Fruit fly (Drosophila melanogaster) Kc167 (cell line): ENCODE results near the gene Rsod.

ENCODE experiments used
- Myc ChIP-seq: fragments of >200 bp; optimal IDR thresholded peaks from 2 replicates; lab custom pipeline; 2017; ENCODE audit warnings: missing external identifiers
- Sin3A ChIP-seq: fragments of >200 bp; optimal IDR thresholded peaks from 2 replicates; lab custom pipeline; 2018; ENCODE audit warnings: missing external identifiers
- h ChIP-seq: fragments of >200 bp; optimal IDR thresholded peaks from 3 replicates; lab custom pipeline; 2018; ENCODE audit warnings: missing external identifiers
- insv ChIP-seq: fragments of >200 bp; optimal IDR thresholded peaks from 3 replicates; lab custom pipeline; 2018; ENCODE audit warnings: missing external identifiers
- psq ChIP-seq: fragments of >200 bp; optimal IDR thresholded peaks from 2 replicates; lab custom pipeline; 2017; ENCODE audit warnings: missing external identifiers
- ttk ChIP-seq: sonication (Bioruptor generic); optimal IDR thresholded peaks from 2 replicates; lab custom pipeline; 2017; ENCODE audit warnings: missing external identifiers

Gene Rsod

dm6 chr3R:30183872-30184271, 12.9 kb upstream of the Rsod start:
- TF ChIP-seq Sin3A, result no peak

- TF ChIP-seq ttk (lab: Kevin White, UChicago) (no peak), h (no peak), psq (no peak), Sin3A (no peak), Myc (no peak), insv (no peak)
Measured at dm6 chr3R:30179934-30180333, 8.9 kb upstream of the Rsod start, which contains the start of gene Bet5. Gene Bet5 (plus strand): TSS chr3R:30180232.

dm6 chr3R:30177494-30177893, 6.5 kb upstream of the Rsod start, which contains the start of the genes CG1983 and CG15530:
Gene CG1983 (minus strand): TSS chr3R:30177700.
Gene CG15530 (plus strand): TSS chr3R:30177877.
- TF ChIP-seq psq, result no peak
- TF ChIP-seq ttk (lab: Kevin White, UChicago), result no peak
- no peak for TF ChIP-seq insv
- TF ChIP-seq h, result no peak
- no peak for TF ChIP-seq Myc
- TF ChIP-seq Sin3A, result no peak

- TF ChIP-seq h (no peak), Myc (no peak), insv (no peak), ttk (lab: Kevin White, UChicago) (no peak), Sin3A (no peak), psq (no peak)
Measured at dm6 chr3R:30176314-30176713, 5.3 kb upstream of the Rsod start.

- TF ChIP-seq ttk (lab: Kevin White, UChicago), result no peak
- TF ChIP-seq Sin3A, result no peak
- TF ChIP-seq Myc, result no peak
- no peak for TF ChIP-seq insv
- TF ChIP-seq psq, result no peak
- no peak for TF ChIP-seq h
Measured at dm6 chr3R:30175045-30175589, 4.1 kb upstream of the Rsod start.

- TF ChIP-seq insv, result no peak
- no peak for TF ChIP-seq Myc
- no peak for TF ChIP-seq Sin3A
- TF ChIP-seq psq, result no peak
Measured at dm6 chr3R:30174160-30175002, 3.4 kb upstream of the Rsod start, which contains the start of gene Mlc2. Gene Mlc2 (minus strand): TSS chr3R:30174551.

dm6 chr3R:30166159-30166784, 4.7 kb downstream of the Rsod start, which contains the start of gene VhaAC45RP:
Gene VhaAC45RP (minus strand): TSS chr3R:30166419.
- TF ChIP-seq h, result no peak
- TF ChIP-seq Myc, result no peak
- TF ChIP-seq Sin3A, result no peak
- no peak for TF ChIP-seq psq
- TF ChIP-seq insv, result no peak
- TF ChIP-seq ttk (lab: Kevin White, UChicago), result no peak

- TF ChIP-seq psq (no peak), ttk (lab: Kevin White, UChicago) (no peak), Sin3A (no peak), h (no peak), insv (no peak), Myc (no peak)
Measured at dm6 chr3R:30164162-30164561, 6.8 kb downstream of the Rsod start.

dm6 chr3R:30163228-30163627, 7.8 kb downstream of the Rsod start:
- no peak for TF ChIP-seq Sin3A
- TF ChIP-seq Myc, result no peak
- no peak for TF ChIP-seq ttk (lab: Kevin White, UChicago)
- no peak for TF ChIP-seq psq
- no peak for TF ChIP-seq h
- no peak for TF ChIP-seq insv

dm6 chr3R:30160312-30160942, 10.6 kb downstream of the Rsod start, which contains the start of gene CG11498:
Gene CG11498 (minus strand): TSS chr3R:30160473.
- no peak for TF ChIP-seq Sin3A
- TF ChIP-seq insv, result no peak
- TF ChIP-seq Myc, result no peak
- no peak for TF ChIP-seq psq
- no peak for TF ChIP-seq ttk (lab: Kevin White, UChicago)
- no peak for TF ChIP-seq h

dm6 chr3R:30153864-30154263, 17.1 kb downstream of the Rsod start:
- TF ChIP-seq Sin3A (no peak), Myc (no peak), psq (no peak), h (no peak), ttk (lab: Kevin White, UChicago) (no peak), insv (no peak)

dm6 chr3R:30151300-30152109, 19.5 kb downstream of the Rsod start, which contains the start of gene CG15529:
Gene CG15529 (plus strand): TSS chr3R:30152059.
- no peak for TF ChIP-seq Myc
- no peak for TF ChIP-seq insv
- TF ChIP-seq h, result no peak
- no peak for TF ChIP-seq ttk (lab: Kevin White, UChicago)
- TF ChIP-seq Sin3A, result no peak
- TF ChIP-seq psq, result no peak

- TF ChIP-seq psq, result no peak
- TF ChIP-seq ttk (lab: Kevin White, UChicago), result no peak
- TF ChIP-seq Sin3A, result no peak
- no peak for TF ChIP-seq insv
- TF ChIP-seq h, result no peak
- no peak for TF ChIP-seq Myc
Measured at dm6 chr3R:30150602-30151001, 20.4 kb downstream of the Rsod start.
